Fruit fly (Drosophila melanogaster) whole organism, prepupa: ENCODE measurements around the gene dsx-c73A.
A peak's percentile ranks its signal among the peaks of the same experiment; 100 is the strongest.

Experiments used
- Blimp-1 ChIP-seq: fragments of 200-800 bp; sonication (Bioruptor generic); optimal IDR thresholded peaks from 3 replicates; lab custom pipeline; 2017; ENCODE audit warnings: missing biosample characterization, missing genetic modification characterization, mild to moderate bottlenecking, moderate library complexity, missing genetic modification reagents
- CG10631 ChIP-seq: fragments of 200-800 bp; sonication (Bioruptor generic); optimal IDR thresholded peaks from 2 replicates; lab custom pipeline; 2016; ENCODE audit warnings: missing biosample characterization, missing genetic modification characterization
- CG11294 ChIP-seq: fragments of 200-800 bp; sonication (Bioruptor generic); IDR thresholded peaks from 2 replicates; pipeline ENCODE4 v1.3.6; 2022; ENCODE audit warnings: missing biosample characterization, missing genetic modification characterization
- CG11762 ChIP-seq: fragments of 200-800 bp; sonication (Bioruptor generic); optimal IDR thresholded peaks from 3 replicates; lab custom pipeline; 2016; ENCODE audit warnings: missing biosample characterization, missing genetic modification characterization; ENCODE audit not compliant: insufficient read depth
- CG11902 ChIP-seq: fragments of 200-800 bp; sonication (Bioruptor generic); optimal IDR thresholded peaks from 3 replicates; lab custom pipeline; 2016; ENCODE audit warnings: missing biosample characterization, missing genetic modification characterization
- CG1621 ChIP-seq: fragments of 200-800 bp; sonication (Bioruptor generic); optimal IDR thresholded peaks from 3 replicates; lab custom pipeline; 2018; ENCODE audit warnings: missing biosample characterization, mild to moderate bottlenecking, missing genetic modification characterization
- CG16779 ChIP-seq: fragments of 200-800 bp; sonication (Bioruptor generic); optimal IDR thresholded peaks from 3 replicates; lab custom pipeline; 2017; ENCODE audit warnings: missing biosample characterization, mild to moderate bottlenecking, missing genetic modification characterization
- CG3032 ChIP-seq: fragments of 200-800 bp; optimal IDR thresholded peaks from 2 replicates; lab custom pipeline; 2019; ENCODE audit warnings: missing biosample characterization, mild to moderate bottlenecking, missing genetic modification characterization, moderate library complexity
- CG31627 ChIP-seq: fragments of 200-800 bp; sonication (Bioruptor generic); optimal IDR thresholded peaks from 3 replicates; lab custom pipeline; 2016; ENCODE audit warnings: missing biosample characterization, missing genetic modification characterization
- CG32006 ChIP-seq: fragments of 200-800 bp; sonication (Bioruptor generic); optimal IDR thresholded peaks from 3 replicates; lab custom pipeline; 2017; ENCODE audit warnings: missing biosample characterization, mild to moderate bottlenecking, missing genetic modification characterization
- CG34406 ChIP-seq: fragments of 200-800 bp; sonication (Bioruptor generic); optimal IDR thresholded peaks from 3 replicates; lab custom pipeline; 2016; ENCODE audit warnings: missing biosample characterization, missing genetic modification characterization
- CG4318 ChIP-seq: fragments of 200-800 bp; sonication (Bioruptor generic); optimal IDR thresholded peaks from 3 replicates; lab custom pipeline; 2017; ENCODE audit warnings: missing biosample characterization, mild to moderate bottlenecking, missing genetic modification characterization
- CG6792 ChIP-seq: fragments of 200-800 bp; sonication (Bioruptor generic); optimal IDR thresholded peaks from 3 replicates; lab custom pipeline; 2016; ENCODE audit warnings: missing biosample characterization, missing genetic modification characterization
- CG6808 ChIP-seq: fragments of 200-800 bp; sonication (Bioruptor generic); optimal IDR thresholded peaks from 3 replicates; lab custom pipeline; 2017; ENCODE audit warnings: missing biosample characterization, missing genetic modification characterization, mild to moderate bottlenecking, moderate library complexity, missing genetic modification reagents
- CG7368 ChIP-seq: fragments of 200-800 bp; sonication (Bioruptor generic); optimal IDR thresholded peaks from 3 replicates; lab custom pipeline; 2016; ENCODE audit warnings: missing biosample characterization, missing genetic modification characterization
- CG8119 ChIP-seq: fragments of 200-800 bp; sonication (Bioruptor generic); IDR thresholded peaks from 3 replicates; pipeline ENCODE4 v1.3.6; 2022; ENCODE audit warnings: missing biosample characterization, missing genetic modification characterization
- CG8319 ChIP-seq: fragments of 200-800 bp; sonication (Bioruptor generic); optimal IDR thresholded peaks from 3 replicates; lab custom pipeline; 2016; ENCODE audit warnings: missing biosample characterization, missing genetic modification characterization
- CG8632 ChIP-seq: fragments of 200-800 bp; sonication (Bioruptor generic); optimal IDR thresholded peaks from 3 replicates; lab custom pipeline; 2016; ENCODE audit warnings: missing biosample characterization, missing genetic modification characterization
- CG9139 ChIP-seq: fragments of 200-800 bp; sonication (Bioruptor generic); optimal IDR thresholded peaks from 3 replicates; lab custom pipeline; 2017; ENCODE audit warnings: missing biosample characterization, mild to moderate bottlenecking, missing genetic modification characterization
- Eip75B ChIP-seq: fragments of 200-800 bp; sonication (Bioruptor generic); optimal IDR thresholded peaks from 3 replicates; lab custom pipeline; 2016; ENCODE audit warnings: missing biosample characterization, missing genetic modification characterization
- Eip78C ChIP-seq: fragments of 200-800 bp; sonication (Bioruptor generic); peaks from one replicate; lab custom pipeline; 2016; ENCODE audit warnings: missing biosample characterization, missing genetic modification characterization
- Ets21C ChIP-seq: fragments of 200-800 bp; sonication (Bioruptor generic); optimal IDR thresholded peaks from 3 replicates; lab custom pipeline; 2016; ENCODE audit warnings: missing biosample characterization, missing genetic modification characterization
- Ets96B ChIP-seq: fragments of 200-800 bp; optimal IDR thresholded peaks from 2 replicates; lab custom pipeline; 2019; ENCODE audit warnings: missing biosample characterization, mild to moderate bottlenecking, missing genetic modification characterization, moderate library complexity
- Gug ChIP-seq: fragments of 200-800 bp; sonication (Bioruptor generic); IDR thresholded peaks from 2 replicates; pipeline ENCODE4 v1.3.6; 2022; ENCODE audit warnings: missing biosample characterization, missing genetic modification characterization
- Hr39 ChIP-seq: fragments of 200-800 bp; sonication (Bioruptor generic); optimal IDR thresholded peaks from 2 replicates; lab custom pipeline; 2016; ENCODE audit warnings: missing biosample characterization, missing genetic modification characterization
- Hr4 ChIP-seq: fragments of 200-800 bp; sonication (Bioruptor generic); optimal IDR thresholded peaks from 3 replicates; lab custom pipeline; 2016; ENCODE audit warnings: missing biosample characterization, missing genetic modification characterization
- Lpt ChIP-seq: fragments of 200-800 bp; sonication (Bioruptor generic); optimal IDR thresholded peaks from 3 replicates; lab custom pipeline; 2016; ENCODE audit warnings: missing biosample characterization, missing genetic modification characterization
- Met ChIP-seq: fragments of 200-800 bp; sonication (Bioruptor generic); optimal IDR thresholded peaks from 3 replicates; lab custom pipeline; 2016; ENCODE audit warnings: missing biosample characterization, missing genetic modification characterization
- OdsH ChIP-seq: fragments of 200-800 bp; sonication (Bioruptor generic); optimal IDR thresholded peaks from 3 replicates; lab custom pipeline; 2016; ENCODE audit warnings: missing biosample characterization, missing genetic modification characterization
- Smox ChIP-seq: fragments of 200-800 bp; sonication (Bioruptor generic); optimal IDR thresholded peaks from 3 replicates; lab custom pipeline; 2016; ENCODE audit warnings: missing biosample characterization, missing genetic modification characterization
- Sox102F ChIP-seq: fragments of 200-800 bp; sonication (Bioruptor generic); optimal IDR thresholded peaks from 2 replicates; lab custom pipeline; 2016; ENCODE audit warnings: missing biosample characterization, mild to moderate bottlenecking, missing genetic modification characterization
- acj6 ChIP-seq: fragments of 200-800 bp; sonication (Bioruptor generic); optimal IDR thresholded peaks from 3 replicates; lab custom pipeline; 2016; ENCODE audit warnings: missing biosample characterization, missing genetic modification characterization
- cyc ChIP-seq: fragments of 200-800 bp; sonication (Bioruptor generic); optimal IDR thresholded peaks from 3 replicates; lab custom pipeline; 2016; ENCODE audit warnings: missing biosample characterization, missing genetic modification characterization
- dac ChIP-seq: fragments of 200-800 bp; sonication (Bioruptor generic); optimal IDR thresholded peaks from 2 replicates; lab custom pipeline; 2017; ENCODE audit warnings: missing biosample characterization, mild to moderate bottlenecking, missing genetic modification characterization
- eg ChIP-seq: fragments of 200-800 bp; sonication (Bioruptor generic); IDR thresholded peaks from 3 replicates; pipeline ENCODE4 v1.3.6; 2022; ENCODE audit warnings: missing biosample characterization, missing genetic modification characterization
- esn ChIP-seq: fragments of 200-800 bp; sonication (Bioruptor generic); optimal IDR thresholded peaks from 2 replicates; lab custom pipeline; 2016; ENCODE audit warnings: missing biosample characterization, mild to moderate bottlenecking, missing genetic modification characterization, moderate library complexity
- fd59A ChIP-seq: fragments of 200-800 bp; sonication (Bioruptor generic); optimal IDR thresholded peaks from 2 replicates; lab custom pipeline; 2017; ENCODE audit warnings: missing biosample characterization, mild to moderate bottlenecking, missing genetic modification characterization, missing genetic modification reagents
- fd85E ChIP-seq: fragments of 200-800 bp; sonication (Bioruptor generic); optimal IDR thresholded peaks from 3 replicates; lab custom pipeline; 2016; ENCODE audit warnings: missing biosample characterization, missing genetic modification characterization
- lz ChIP-seq: fragments of 200-800 bp; sonication (Bioruptor generic); optimal IDR thresholded peaks from 3 replicates; lab custom pipeline; 2016; ENCODE audit warnings: missing biosample characterization, missing genetic modification characterization
- net ChIP-seq: fragments of 200-800 bp; sonication (Bioruptor generic); optimal IDR thresholded peaks from 3 replicates; lab custom pipeline; 2016; ENCODE audit warnings: missing biosample characterization, missing genetic modification characterization
- pdm3 ChIP-seq: fragments of 200-800 bp; sonication (Bioruptor generic); optimal IDR thresholded peaks from 3 replicates; lab custom pipeline; 2016; ENCODE audit warnings: missing biosample characterization, missing genetic modification characterization
- spab ChIP-seq: fragments of 200-800 bp; sonication (Bioruptor generic); optimal IDR thresholded peaks from 2 replicates; lab custom pipeline; 2017; ENCODE audit warnings: missing biosample characterization, mild to moderate bottlenecking, missing genetic modification characterization, missing genetic modification reagents
- ss ChIP-seq, 2 experiments: fragments of 200-800 bp; sonication (Bioruptor generic); optimal IDR thresholded peaks; 2 replicates in 1 of 2; 3 replicates in 1 of 2; lab custom pipeline; 2017 to 2018; ENCODE audit warnings: mild to moderate bottlenecking in 2 of 2, missing biosample characterization in 2 of 2, missing genetic modification characterization in 2 of 2, moderate library complexity in 1 of 2
- topi ChIP-seq: fragments of 200-800 bp; sonication (Bioruptor generic); optimal IDR thresholded peaks from 3 replicates; lab custom pipeline; 2016; ENCODE audit warnings: missing biosample characterization, missing genetic modification characterization
- vri ChIP-seq: fragments of 200-800 bp; sonication (Bioruptor generic); optimal IDR thresholded peaks from 3 replicates; lab custom pipeline; 2016; ENCODE audit warnings: missing biosample characterization, mild to moderate bottlenecking, missing genetic modification characterization

The dsx-c73A gene

dm6 chr3L:16488483-16489258 lies 36.9 kb upstream of the dsx-c73A start (continued):
- TF ChIP-seq pdm3 (GFP tag; lab: Kevin White, UChicago) (peak; percentile 74), CG1621 (tag; lab: Kevin White, UChicago) (peak; percentile 61), Smox (peak; percentile 85), CG11294 (GFP tag; lab: Robert Waterston, UW) (no peak), Blimp-1 (GFP tag; lab: Kevin White, UChicago) (peak; percentile 80), acj6 (GFP tag; lab: Kevin White, UChicago) (peak; percentile 88), fd59A (GFP tag; lab: Kevin White, UChicago) (peak; percentile 68), topi (peak; percentile 86), CG8119 (GFP tag; lab: Robert Waterston, UW) (peak; percentile 74), Ets21C (GFP tag; lab: Kevin White, UChicago) (peak; percentile 75), Met (GFP tag; lab: Kevin White, UChicago) (peak; percentile 88), Eip78C (GFP tag; lab: Kevin White, UChicago) (peak; percentile 94), CG16779 (tag; lab: Kevin White, UChicago) (peak; percentile 27), CG32006 (GFP tag; lab: Kevin White, UChicago) (peak; percentile 67), Lpt (GFP tag; lab: Kevin White, UChicago) (peak; percentile 1), spab (GFP tag; lab: Kevin White, UChicago) (peak; percentile 73), CG4318 (GFP tag; lab: Kevin White, UChicago) (peak; percentile 2), net (GFP tag; lab: Kevin White, UChicago) (peak; percentile 68), CG6808 (GFP tag; lab: Kevin White, UChicago) (peak; percentile 68), fd85E (peak; percentile 13)

- TF ChIP-seq Eip78C (GFP tag; lab: Kevin White, UChicago) = peak; percentile 48
- TF ChIP-seq lz (GFP tag; lab: Kevin White, UChicago) = no peak
- peak; percentile 17 for TF ChIP-seq Hr39 (GFP tag; lab: Kevin White, UChicago)
- peak; percentile 7 for TF ChIP-seq CG4318 (GFP tag; lab: Kevin White, UChicago)
- TF ChIP-seq CG31627 (GFP tag; lab: Kevin White, UChicago) = no peak
- peak; percentile 1 for TF ChIP-seq CG8632 (GFP tag; lab: Kevin White, UChicago)
- TF ChIP-seq Sox102F (GFP tag; lab: Kevin White, UChicago) = no peak
- peak; percentile 13 for TF ChIP-seq CG34406 (GFP tag; lab: Kevin White, UChicago)
- TF ChIP-seq Gug (GFP tag; lab: Robert Waterston, UW) = no peak
- TF ChIP-seq CG32006 (GFP tag; lab: Kevin White, UChicago) = peak; percentile 19
- peak; percentile 47 for TF ChIP-seq esn (GFP tag; lab: Kevin White, UChicago)
- TF ChIP-seq Met (GFP tag; lab: Kevin White, UChicago) = peak; percentile 4
- no peak for TF ChIP-seq CG11902 (GFP tag; lab: Kevin White, UChicago)
- no peak for TF ChIP-seq CG3032
- peak; percentile 1 for TF ChIP-seq Ets21C (GFP tag; lab: Kevin White, UChicago)
- peak; percentile 23 for TF ChIP-seq OdsH
- peak; percentile 0 for TF ChIP-seq Ets96B
- no peak for TF ChIP-seq cyc (GFP tag; lab: Kevin White, UChicago)
- TF ChIP-seq Hr4 (GFP tag; lab: Kevin White, UChicago) = peak; percentile 16
- peak; percentile 18 for TF ChIP-seq Smox
- peak; percentile 28 for TF ChIP-seq CG10631 (GFP tag; lab: Kevin White, UChicago)
- TF ChIP-seq, all 60 proteins: peak for 14
Observed at dm6 chr3L:16487812-16488211, 36.1 kb upstream of the dsx-c73A start.

- TF ChIP-seq CG6792 (GFP tag; lab: Kevin White, UChicago) (no peak), CG4318 (GFP tag; lab: Kevin White, UChicago) (no peak), CG8319 (GFP tag; lab: Kevin White, UChicago) (no peak), CG11902 (GFP tag; lab: Kevin White, UChicago) (no peak), Eip78C (GFP tag; lab: Kevin White, UChicago) (peak; percentile 84), CG7368 (GFP tag; lab: Kevin White, UChicago) (no peak), cyc (GFP tag; lab: Kevin White, UChicago) (no peak), CG1621 (tag; lab: Kevin White, UChicago) (no peak), CG8632 (GFP tag; lab: Kevin White, UChicago) (no peak), ss (GFP tag; optimal IDR thresholded peaks at IDR 0.05; lab: Kevin White, UChicago) (no peak), CG9139 (no peak), CG11762 (GFP tag; lab: Kevin White, UChicago) (no peak), CG11294 (GFP tag; lab: Robert Waterston, UW) (no peak), CG3032 (no peak), Gug (GFP tag; lab: Robert Waterston, UW) (peak; percentile 56), OdsH (no peak), spab (GFP tag; lab: Kevin White, UChicago) (no peak), vri (GFP tag; lab: Kevin White, UChicago) (no peak), Eip75B (GFP tag; lab: Kevin White, UChicago) (peak; percentile 47), dac (GFP tag; lab: Kevin White, UChicago) (no peak), esn (GFP tag; lab: Kevin White, UChicago) (peak; percentile 6), eg (GFP tag; lab: Robert Waterston, UW) (peak; percentile 73)
Observed at dm6 chr3L:16486502-16486901, 34.7 kb upstream of the dsx-c73A start.
